Fruit fly (Drosophila melanogaster) whole organism, wandering third instar larva: ENCODE measurements around the gene CG15695.

Experiments used
- Abd-B ChIP-seq: fragments of >200 bp; optimal IDR thresholded peaks from 2 replicates; lab custom pipeline; 2017; ENCODE audit warnings: missing biosample characterization, missing genetic modification characterization
- CG9705 ChIP-seq: fragments of 200-800 bp; sonication (Bioruptor generic); optimal IDR thresholded peaks from 2 replicates; lab custom pipeline; 2018; ENCODE audit warnings: missing biosample characterization, mild to moderate bottlenecking, missing genetic modification characterization
- CrebA ChIP-seq: fragments of 200-800 bp; sonication (Bioruptor generic); optimal IDR thresholded peaks from 2 replicates; lab custom pipeline; 2016; ENCODE audit warnings: missing biosample characterization, mild to moderate bottlenecking, missing genetic modification characterization, borderline replicate concordance
- Dfd ChIP-seq: fragments of >200 bp; optimal IDR thresholded peaks from 2 replicates; lab custom pipeline; 2017; ENCODE audit warnings: missing biosample characterization, missing genetic modification characterization
- Dif ChIP-seq: fragments of 200-275, 200-300 bp; sonication (Bioruptor generic); optimal IDR thresholded peaks from 2 replicates; lab custom pipeline; 2018; ENCODE audit warnings: missing biosample characterization, missing genetic modification characterization; ENCODE audit not compliant: partially characterized antibody
- GATAd ChIP-seq: sonication (Bioruptor generic); optimal IDR thresholded peaks from 2 replicates; lab custom pipeline; 2016; ENCODE audit warnings: missing biosample characterization, missing genetic modification characterization
- HLH106 ChIP-seq: fragments of 200-800 bp; optimal IDR thresholded peaks from 3 replicates; lab custom pipeline; 2019; ENCODE audit warnings: missing biosample characterization, mild to moderate bottlenecking, missing genetic modification characterization, moderate library complexity
- Hnf4 ChIP-seq: fragments of 200-800 bp; sonication (Bioruptor generic); optimal IDR thresholded peaks from 2 replicates; lab custom pipeline; 2016; ENCODE audit warnings: missing biosample characterization, mild to moderate bottlenecking, missing genetic modification characterization
- Hr78 ChIP-seq: fragments of >200 bp; optimal IDR thresholded peaks from 2 replicates; lab custom pipeline; 2017; ENCODE audit warnings: missing biosample characterization, missing genetic modification characterization
- Hr83 ChIP-seq: fragments of 200-300 bp; sonication (Bioruptor generic); optimal IDR thresholded peaks from 2 replicates; lab custom pipeline; 2016; ENCODE audit warnings: missing biosample characterization, mild to moderate bottlenecking, missing genetic modification characterization, moderate library complexity; ENCODE audit not compliant: poor library complexity, severe bottlenecking
- Jra ChIP-seq: sonication (Bioruptor generic); optimal IDR thresholded peaks from 2 replicates; lab custom pipeline; 2016; ENCODE audit warnings: missing biosample characterization, missing genetic modification characterization
- Mio ChIP-seq: sonication (Bioruptor generic); optimal IDR thresholded peaks from 2 replicates; lab custom pipeline; 2016; ENCODE audit warnings: missing biosample characterization, missing genetic modification characterization
- Myc ChIP-seq: fragments of >200 bp; optimal IDR thresholded peaks from 2 replicates; lab custom pipeline; 2017
- N ChIP-seq: fragments of >200 bp; optimal IDR thresholded peaks from 2 replicates; lab custom pipeline; 2018; ENCODE audit warnings: missing biosample characterization, missing external identifiers, missing genetic modification characterization
- OdsH ChIP-seq: fragments of 200-800 bp; sonication (Bioruptor generic); optimal IDR thresholded peaks from 2 replicates; lab custom pipeline; 2016; ENCODE audit warnings: missing biosample characterization, mild to moderate bottlenecking, missing genetic modification characterization
- Rel ChIP-seq, 2 experiments: fragments of 200-800 bp; sonication (Bioruptor generic) in 1 of 2; optimal IDR thresholded peaks; 2 replicates in 1 of 2; 3 replicates in 1 of 2; lab custom pipeline; 2016 to 2019; ENCODE audit warnings: mild to moderate bottlenecking in 2 of 2, missing biosample characterization in 2 of 2, missing genetic modification characterization in 2 of 2, moderate library complexity in 1 of 2
- Sp1 ChIP-seq: fragments of 200-800 bp; sonication (Bioruptor generic); optimal IDR thresholded peaks from 3 replicates; lab custom pipeline; 2019; ENCODE audit warnings: missing biosample characterization, mild to moderate bottlenecking, missing genetic modification characterization, moderate library complexity
- Vsx2 ChIP-seq: fragments of 200-300, 225-300 bp; sonication (Bioruptor generic); optimal IDR thresholded peaks from 2 replicates; lab custom pipeline; 2018; ENCODE audit warnings: missing biosample characterization, missing genetic modification characterization; ENCODE audit not compliant: partially characterized antibody
- br ChIP-seq: fragments of 200-800 bp; sonication (Bioruptor generic); optimal IDR thresholded peaks from 2 replicates; lab custom pipeline; 2016; ENCODE audit warnings: missing biosample characterization, missing genetic modification characterization
- brk ChIP-seq: fragments of 200-800 bp; sonication (Bioruptor generic); optimal IDR thresholded peaks from 2 replicates; lab custom pipeline; 2016; ENCODE audit warnings: missing biosample characterization, mild to moderate bottlenecking, missing genetic modification characterization
- dl ChIP-seq, 2 experiments: fragments of 175-275, 200-275 bp in 1 of 2; fragments of 200-275 bp in 1 of 2; sonication (Bioruptor generic); optimal IDR thresholded peaks; lab custom pipeline; 2018; ENCODE audit warnings: mild to moderate bottlenecking in 2 of 2, missing biosample characterization in 2 of 2, missing genetic modification characterization in 2 of 2, moderate library complexity in 2 of 2; ENCODE audit not compliant: partially characterized antibody in 2 of 2, insufficient read depth in 1 of 2
- dmrt93B ChIP-seq: fragments of 200-800 bp; sonication (Bioruptor generic); optimal IDR thresholded peaks from 2 replicates; lab custom pipeline; 2018; ENCODE audit warnings: missing biosample characterization, mild to moderate bottlenecking, missing genetic modification characterization
- dsf ChIP-seq: sonication (Bioruptor generic); optimal IDR thresholded peaks from 2 replicates; lab custom pipeline; 2016; ENCODE audit warnings: missing biosample characterization, missing genetic modification characterization, borderline replicate concordance
- ey ChIP-seq: fragments of 200-800 bp; sonication (Bioruptor generic); optimal IDR thresholded peaks from 2 replicates; lab custom pipeline; 2016; ENCODE audit warnings: missing biosample characterization, missing genetic modification characterization
- foxo ChIP-seq, 2 experiments: fragments of 200-800 bp; sonication (Bioruptor generic); optimal IDR thresholded peaks; 2 replicates in 1 of 2; 3 replicates in 1 of 2; lab custom pipeline; 2016 to 2017; ENCODE audit warnings: missing biosample characterization in 2 of 2, missing genetic modification characterization in 2 of 2
- fru ChIP-seq: fragments of 200-800 bp; sonication (Bioruptor generic); optimal IDR thresholded peaks from 3 replicates; lab custom pipeline; 2016; ENCODE audit warnings: missing biosample characterization, mild to moderate bottlenecking, missing genetic modification characterization
- h ChIP-seq: fragments of 200-800 bp; sonication (Bioruptor generic); optimal IDR thresholded peaks from 3 replicates; lab custom pipeline; 2016; ENCODE audit warnings: missing biosample characterization, mild to moderate bottlenecking, missing genetic modification characterization
- jim ChIP-seq: fragments of 175-275, 200-325 bp; sonication (Bioruptor generic); optimal IDR thresholded peaks from 2 replicates; lab custom pipeline; 2016; ENCODE audit warnings: missing biosample characterization, mild to moderate bottlenecking, missing genetic modification characterization
- lola ChIP-seq: fragments of >200 bp; optimal IDR thresholded peaks from 2 replicates; lab custom pipeline; 2017; ENCODE audit warnings: missing biosample characterization, missing genetic modification characterization
- psq ChIP-seq: fragments of 200-800 bp; sonication (Bioruptor generic); optimal IDR thresholded peaks from 3 replicates; lab custom pipeline; 2017; ENCODE audit warnings: missing biosample characterization, mild to moderate bottlenecking, missing genetic modification characterization, moderate library complexity
- rgr ChIP-seq: fragments of 200-800 bp; sonication (Bioruptor generic); optimal IDR thresholded peaks from 3 replicates; lab custom pipeline; 2016; ENCODE audit warnings: missing biosample characterization, mild to moderate bottlenecking, missing genetic modification characterization
- sage ChIP-seq: fragments of 200-800 bp; sonication (Bioruptor generic); optimal IDR thresholded peaks from 2 replicates; lab custom pipeline; 2016; ENCODE audit warnings: missing biosample characterization, mild to moderate bottlenecking, missing genetic modification characterization
- sv ChIP-seq: fragments of 200-800 bp; sonication (Bioruptor generic); optimal IDR thresholded peaks from 3 replicates; lab custom pipeline; 2016; ENCODE audit warnings: missing biosample characterization, missing genetic modification characterization
- usp ChIP-seq: fragments of >200 bp; optimal IDR thresholded peaks from 2 replicates; lab custom pipeline; 2017; ENCODE audit warnings: missing biosample characterization, missing genetic modification characterization
- woc ChIP-seq: sonication (Bioruptor generic); optimal IDR thresholded peaks from 2 replicates; lab custom pipeline; 2016; ENCODE audit warnings: missing biosample characterization, mild to moderate bottlenecking, missing genetic modification characterization

The CG15695 gene

dm6 chr3R:20846316-20846715 lies 4.4 kb downstream of the CG15695 start:
- TF ChIP-seq Vsx2 (GFP tag; lab: Kevin White, UChicago) = no peak
- TF ChIP-seq GATAd (GFP tag; lab: Kevin White, UChicago) = no peak
- no peak for TF ChIP-seq Abd-B (GFP tag; lab: Kevin White, UChicago)
- TF ChIP-seq brk (GFP tag; lab: Kevin White, UChicago) = no peak
- TF ChIP-seq jim (GFP tag; lab: Kevin White, UChicago) = no peak
- TF ChIP-seq Hnf4 (GFP tag; lab: Kevin White, UChicago) = no peak
- no peak for TF ChIP-seq sage (GFP tag; lab: Kevin White, UChicago)
- no peak for TF ChIP-seq CG9705 (GFP tag; lab: Kevin White, UChicago)
- no peak for TF ChIP-seq lola (GFP tag; lab: Kevin White, UChicago)
- TF ChIP-seq CrebA = no peak
- TF ChIP-seq usp (GFP tag; lab: Kevin White, UChicago) = no peak

dm6 chr3R:20846768-20847167 lies 4.8 kb downstream of the CG15695 start, which contains the start of gene CG15696:
Gene CG15696, plus strand, starts transcription at chr3R:20847068.
- TF ChIP-seq HLH106 (tag; lab: Kevin White, UChicago) (no peak), woc (GFP tag; lab: Kevin White, UChicago) (no peak), Dfd (no peak), Myc (lab: Kevin White, UChicago) (no peak), fru (GFP tag; lab: Kevin White, UChicago) (no peak), br (GFP tag; lab: Kevin White, UChicago) (no peak), Hnf4 (GFP tag; lab: Kevin White, UChicago) (no peak), GATAd (GFP tag; lab: Kevin White, UChicago) (no peak), Mio (no peak)

dm6 chr3R:20850395-20851039 lies 8.6 kb downstream of the CG15695 start, which contains the start of gene RpS30:
Gene RpS30, plus strand, starts transcription at chr3R:20850516.
- TF ChIP-seq dsf (GFP tag; lab: Kevin White, UChicago) (no peak), brk (GFP tag; lab: Kevin White, UChicago) (peak; percentile 56), GATAd (GFP tag; lab: Kevin White, UChicago) (no peak), Vsx2 (GFP tag; lab: Kevin White, UChicago) (no peak), Dif (GFP tag; lab: Kevin White, UChicago) (no peak), sv (GFP tag; lab: Kevin White, UChicago) (no peak), jim (GFP tag; lab: Kevin White, UChicago) (no peak), Hr83 (GFP tag; lab: Kevin White, UChicago) (peak; percentile 79), sage (GFP tag; lab: Kevin White, UChicago) (no peak), ey (GFP tag; lab: Kevin White, UChicago) (peak; percentile 6), psq (GFP tag; lab: Kevin White, UChicago) (peak; percentile 5), br (GFP tag; lab: Kevin White, UChicago) (no peak), CG9705 (GFP tag; lab: Kevin White, UChicago) (peak; percentile 24), Jra (GFP tag; lab: Kevin White, UChicago) (peak; percentile 12), fru (GFP tag; lab: Kevin White, UChicago) (peak; percentile 26), lola (GFP tag; lab: Kevin White, UChicago) (no peak), foxo (GFP tag; optimal IDR thresholded peaks at IDR 0.05; lab: Kevin White, UChicago) (no peak), Hr78 (GFP tag; lab: Kevin White, UChicago) (no peak), h (GFP tag; lab: Kevin White, UChicago) (peak; percentile 49), woc (GFP tag; lab: Kevin White, UChicago) (no peak), Sp1 (GFP tag; lab: Kevin White, UChicago) (no peak), HLH106 (tag; lab: Kevin White, UChicago) (peak; percentile 40), Rel (GFP tag; optimal IDR thresholded peaks at IDR 0.05; lab: Kevin White, UChicago) (no peak), Rel (tag; optimal IDR thresholded peaks at IDR 0.05; lab: Kevin White, UChicago) (peak; percentile 12), N (GFP tag; lab: Kevin White, UChicago) (no peak), rgr (no peak), CrebA (peak; percentile 13), Abd-B (GFP tag; lab: Kevin White, UChicago) (no peak), OdsH (GFP tag; lab: Kevin White, UChicago) (no peak), dl (GFP tag; optimal IDR thresholded peaks at IDR 0.05; lab: Kevin White, UChicago; ENCODE audit: insufficient read depth in 1 of 2, partially characterized antibody in 2 of 2) (no peak), Myc (lab: Kevin White, UChicago) (peak; percentile 54), Mio (no peak), usp (GFP tag; lab: Kevin White, UChicago) (no peak), dmrt93B (GFP tag; lab: Kevin White, UChicago) (peak; percentile 2), Hnf4 (GFP tag; lab: Kevin White, UChicago) (peak; percentile 65), Dfd (no peak)
- TF ChIP-seq, all 38 proteins: peak for 14
